Worm (Caenorhabditis elegans) whole organism, mixed stage, embryonic: ENCODE data around the gene T19E7.6.

Source experiments
- bed-3 ChIP-seq: fragments of 200-800 bp; sonication (Bioruptor generic); optimal IDR thresholded peaks from 3 replicates; lab custom pipeline; 2018; ENCODE audit warnings: mild to moderate bottlenecking, missing genetic modification characterization, moderate library complexity, missing compliant biosample characterization
- blmp-1 ChIP-seq: fragments of 150-350 bp; optimal IDR thresholded peaks from 2 replicates; lab custom pipeline; 2014; ENCODE audit warnings: missing biosample characterization, missing genetic modification characterization
- ceh-39 ChIP-seq: fragments of 150-350 bp; optimal IDR thresholded peaks from 2 replicates; lab custom pipeline; 2014; ENCODE audit warnings: missing biosample characterization, missing genetic modification characterization
- ceh-83 ChIP-seq: fragments of 200-800 bp; sonication (Bioruptor generic); optimal IDR thresholded peaks from 2 replicates; lab custom pipeline; 2018; ENCODE audit warnings: mild to moderate bottlenecking, missing genetic modification characterization, missing compliant biosample characterization
- ces-1 ChIP-seq: fragments of 150-350 bp; optimal IDR thresholded peaks from 2 replicates; lab custom pipeline; 2014; ENCODE audit warnings: missing biosample characterization, missing genetic modification reagents, missing genetic modification characterization
- cnd-1 ChIP-seq: fragments of 200-800 bp; sonication (Bioruptor generic); optimal IDR thresholded peaks from 2 replicates; lab custom pipeline; 2018; ENCODE audit warnings: mild to moderate bottlenecking, missing genetic modification characterization, missing compliant biosample characterization
- drap-1 ChIP-seq: fragments of 200-800 bp; sonication (Bioruptor generic); optimal IDR thresholded peaks from 3 replicates; lab custom pipeline; 2018; ENCODE audit warnings: mild to moderate bottlenecking, missing genetic modification characterization, missing compliant biosample characterization
- elt-1 ChIP-seq: sonication (generic microtip); optimal IDR thresholded peaks from 2 replicates; lab custom pipeline; 2017; ENCODE audit warnings: missing genetic modification characterization, mild to moderate bottlenecking, missing compliant biosample characterization, antibody characterized with exemption, moderate library complexity, borderline replicate concordance; ENCODE audit not compliant: insufficient read depth
- elt-3 ChIP-seq: fragments of 150-350 bp; optimal IDR thresholded peaks from 2 replicates; lab custom pipeline; 2014; ENCODE audit warnings: missing biosample characterization, missing genetic modification characterization
- flh-1 ChIP-seq: fragments of 200-800 bp; sonication (Bioruptor generic); optimal IDR thresholded peaks from 2 replicates; lab custom pipeline; 2018; ENCODE audit warnings: mild to moderate bottlenecking, missing genetic modification characterization, moderate library complexity, missing compliant biosample characterization
- ham-2 ChIP-seq: fragments of 200-800 bp; sonication (Bioruptor generic); optimal IDR thresholded peaks from 2 replicates; lab custom pipeline; 2018; ENCODE audit warnings: mild to moderate bottlenecking, missing genetic modification characterization, missing compliant biosample characterization
- lin-13 ChIP-seq: fragments of 150-350 bp; optimal IDR thresholded peaks from 2 replicates; lab custom pipeline; 2014; ENCODE audit warnings: missing biosample characterization, missing genetic modification characterization
- lsy-2 ChIP-seq: fragments of 150-350 bp; optimal IDR thresholded peaks from 2 replicates; lab custom pipeline; 2014; ENCODE audit warnings: missing biosample characterization, missing genetic modification characterization
- mab-5 ChIP-seq: fragments of 150-350 bp; optimal IDR thresholded peaks from 2 replicates; lab custom pipeline; 2014; ENCODE audit warnings: missing biosample characterization, missing genetic modification characterization
- mls-2 ChIP-seq: sonication (generic microtip); optimal IDR thresholded peaks from 2 replicates; lab custom pipeline; 2016; ENCODE audit warnings: mild to moderate bottlenecking, missing genetic modification characterization, moderate library complexity, missing compliant biosample characterization
- nhr-12 ChIP-seq: fragments of 150-350 bp; optimal IDR thresholded peaks from 2 replicates; lab custom pipeline; 2014; ENCODE audit warnings: missing biosample characterization, missing genetic modification characterization
- nhr-2 ChIP-seq: fragments of 150-350 bp; optimal IDR thresholded peaks from 2 replicates; lab custom pipeline; 2014; ENCODE audit warnings: missing biosample characterization, missing genetic modification characterization
- nhr-237 ChIP-seq: fragments of 150-350 bp; optimal IDR thresholded peaks from 2 replicates; lab custom pipeline; 2014; ENCODE audit warnings: missing biosample characterization, missing genetic modification characterization
- nhr-28 ChIP-seq: fragments of 150-350 bp; optimal IDR thresholded peaks from 2 replicates; lab custom pipeline; 2014; ENCODE audit warnings: missing biosample characterization, missing genetic modification characterization
- nhr-76 ChIP-seq: sonication (generic microtip); optimal IDR thresholded peaks from 2 replicates; lab custom pipeline; 2017; ENCODE audit warnings: missing biosample characterization, missing genetic modification characterization
- pha-4 ChIP-seq: fragments of 150-350 bp; optimal IDR thresholded peaks from 2 replicates; lab custom pipeline; 2018; ENCODE audit warnings: missing biosample characterization, missing genetic modification reagents, missing genetic modification characterization
- sem-2 ChIP-seq: fragments of 200-800 bp; sonication (Bioruptor generic); optimal IDR thresholded peaks from 2 replicates; lab custom pipeline; 2018; ENCODE audit warnings: mild to moderate bottlenecking, missing genetic modification characterization, missing compliant biosample characterization
- snpc-4 ChIP-seq: fragments of 150-350 bp; optimal IDR thresholded peaks from 2 replicates; lab custom pipeline; 2014; ENCODE audit warnings: missing biosample characterization, missing genetic modification characterization
- sptf-1 ChIP-seq: sonication (generic microtip); optimal IDR thresholded peaks from 2 replicates; lab custom pipeline; 2017; ENCODE audit warnings: mild to moderate bottlenecking, missing genetic modification characterization, moderate library complexity, missing compliant biosample characterization
- tbx-8 ChIP-seq: fragments of 200-800 bp; sonication (Bioruptor generic); optimal IDR thresholded peaks from 2 replicates; lab custom pipeline; 2018; ENCODE audit warnings: mild to moderate bottlenecking, missing genetic modification characterization, moderate library complexity, missing compliant biosample characterization
- unc-120 ChIP-seq: sonication (generic microtip); optimal IDR thresholded peaks from 2 replicates; lab custom pipeline; 2017; ENCODE audit warnings: missing genetic modification characterization, missing compliant biosample characterization; ENCODE audit not compliant: poor library complexity, severe bottlenecking
- unc-39 ChIP-seq: fragments of 150-350 bp; optimal IDR thresholded peaks from 2 replicates; lab custom pipeline; 2014; ENCODE audit warnings: missing biosample characterization, missing genetic modification characterization
- unc-62 ChIP-seq: fragments of 150-350 bp; optimal IDR thresholded peaks from 2 replicates; lab custom pipeline; 2014; ENCODE audit warnings: missing biosample characterization, missing genetic modification reagents, missing genetic modification characterization
- zip-8 ChIP-seq: fragments of 150-350 bp; optimal IDR thresholded peaks from 2 replicates; lab custom pipeline; 2014; ENCODE audit warnings: missing biosample characterization, missing genetic modification characterization
- ztf-11 ChIP-seq: fragments of 150-350 bp; optimal IDR thresholded peaks from 2 replicates; lab custom pipeline; 2014; ENCODE audit warnings: missing biosample characterization, missing genetic modification characterization

Gene T19E7.6

ce11 chrIV:5669459-5669858 is at the start of gene T19E7.6:
TSS of gene T19E7.6 (minus strand) at chrIV:5669503.
- TF ChIP-seq nhr-28 (tag; lab: Kevin White, UChicago): no peak
- no peak for TF ChIP-seq ceh-39 (tag; lab: Kevin White, UChicago)
- TF ChIP-seq lsy-2 (tag; lab: Kevin White, UChicago): no peak
- TF ChIP-seq unc-62: no peak
- no peak for TF ChIP-seq tbx-8 (GFP tag; lab: Kevin White, UChicago)
- no peak for TF ChIP-seq ces-1 (GFP tag; lab: Kevin White, UChicago)
- no peak for TF ChIP-seq ham-2
- no peak for TF ChIP-seq flh-1 (GFP tag; lab: Kevin White, UChicago)
- TF ChIP-seq snpc-4 (tag; lab: Kevin White, UChicago): no peak
- no peak for TF ChIP-seq ceh-83
- no peak for TF ChIP-seq zip-8 (tag; lab: Kevin White, UChicago)
- TF ChIP-seq ztf-11 (tag; lab: Kevin White, UChicago): no peak
- no peak for TF ChIP-seq elt-1 (tag; lab: Kevin White, UChicago)
- TF ChIP-seq cnd-1 (tag; lab: Kevin White, UChicago): no peak
- no peak for TF ChIP-seq pha-4 (tag; lab: Kevin White, UChicago)
- TF ChIP-seq elt-3 (tag; lab: Kevin White, UChicago): no peak
- no peak for TF ChIP-seq nhr-76 (tag; lab: Kevin White, UChicago)

ce11 chrIV:5715341-5716112 is 46.2 kb upstream of the T19E7.6 start:
- TF ChIP-seq mab-5 (tag; lab: Kevin White, UChicago) (no peak), nhr-76 (tag; lab: Kevin White, UChicago) (no peak), sptf-1 (no peak), drap-1 (GFP tag; lab: Kevin White, UChicago) (no peak), lin-13 (no peak)

DNA sequence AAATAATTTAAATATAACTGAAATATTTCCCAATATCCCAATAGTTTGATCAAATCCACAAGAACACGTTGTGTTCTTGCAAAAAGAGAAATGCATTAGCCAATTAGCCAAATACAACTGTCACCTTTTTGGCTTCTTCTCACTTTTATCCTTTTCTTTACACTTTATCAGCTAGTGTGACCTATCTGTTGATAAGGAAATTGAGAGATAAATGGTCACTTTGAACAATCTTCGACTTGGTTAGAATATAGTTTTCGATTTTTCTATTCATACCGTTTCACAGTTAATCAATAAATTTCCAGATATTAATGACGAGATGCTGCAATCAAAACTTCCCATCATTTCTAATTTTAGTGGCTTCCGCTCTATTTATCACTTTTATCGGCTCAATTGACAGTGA is 39.5 kb upstream of the T19E7.6 start, which contains the start of gene C55C3.1:
Gene C55C3.1, plus strand, starts transcription at position 301 of the 400 bp plus-strand sequence.
- TF ChIP-seq elt-1 (tag; lab: Kevin White, UChicago) (no peak), unc-120 (tag; lab: Kevin White, UChicago) (no peak), bed-3 (no peak), nhr-12 (no peak), nhr-2 (tag; lab: Kevin White, UChicago) (no peak)

ce11 chrIV:5706603-5707002 is 37.3 kb upstream of the T19E7.6 start:
- no peak for TF ChIP-seq lsy-2 (tag; lab: Kevin White, UChicago)
- peak; percentile 15 for TF ChIP-seq elt-1 (tag; lab: Kevin White, UChicago)

ce11 chrIV:5703917-5704316 is 34.6 kb upstream of the T19E7.6 start:
- TF ChIP-seq blmp-1 (peak; percentile 67), ceh-39 (tag; lab: Kevin White, UChicago) (no peak), nhr-2 (tag; lab: Kevin White, UChicago) (no peak)

DNA sequence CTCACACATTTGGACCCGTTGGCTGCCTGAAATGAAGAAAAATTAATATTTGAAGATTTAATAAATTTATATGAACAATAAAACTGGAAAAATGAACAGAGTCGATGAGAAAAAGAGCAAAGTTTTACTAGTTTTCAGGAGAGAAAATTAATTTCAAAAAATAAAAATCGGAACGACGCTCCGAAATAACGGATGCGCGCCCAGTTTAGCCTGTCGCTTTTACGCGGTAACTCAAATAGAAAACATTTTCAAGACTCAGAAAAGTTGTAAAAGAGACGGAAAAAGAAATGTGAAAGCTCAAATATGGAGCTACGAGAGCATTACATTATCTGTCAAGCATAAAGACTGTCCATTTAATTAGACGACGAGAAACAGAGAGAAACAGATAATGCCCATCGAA is 34.1 kb upstream of the T19E7.6 start, which contains the start of the genes C55C3.73 and perm-5:
Gene C55C3.73, minus strand, starts transcription at position 9 of the 400 bp plus-strand sequence.
Gene perm-5, minus strand, starts transcription at position 26 of the 400 bp plus-strand sequence.
- no peak for TF ChIP-seq drap-1 (GFP tag; lab: Kevin White, UChicago)
- TF ChIP-seq elt-3 (tag; lab: Kevin White, UChicago): no peak
- TF ChIP-seq unc-62: no peak
- no peak for TF ChIP-seq blmp-1
- TF ChIP-seq sem-2: no peak
- no peak for TF ChIP-seq mls-2 (tag; lab: Kevin White, UChicago)
- no peak for TF ChIP-seq unc-39
- no peak for TF ChIP-seq snpc-4 (tag; lab: Kevin White, UChicago)
- TF ChIP-seq ham-2: no peak
- TF ChIP-seq nhr-237 (tag; lab: Kevin White, UChicago): no peak
- no peak for TF ChIP-seq sptf-1
- no peak for TF ChIP-seq nhr-2 (tag; lab: Kevin White, UChicago)
- no peak for TF ChIP-seq mab-5 (tag; lab: Kevin White, UChicago)
- no peak for TF ChIP-seq nhr-12
- TF ChIP-seq ces-1 (GFP tag; lab: Kevin White, UChicago): no peak
- no peak for TF ChIP-seq elt-1 (tag; lab: Kevin White, UChicago)
- TF ChIP-seq zip-8 (tag; lab: Kevin White, UChicago): no peak
- no peak for TF ChIP-seq lin-13
- no peak for TF ChIP-seq tbx-8 (GFP tag; lab: Kevin White, UChicago)
- TF ChIP-seq, all 35 proteins: peak for 0
